Fruit fly (Drosophila melanogaster): ENCODE measurements around the gene alpha-Est2.

alpha-Est2 gene

dm6 chr3R:7538435-7538834 is 3.2 kb upstream of the alpha-Est2 start, which contains the start of gene alpha-Est4:
Gene alpha-Est4, minus strand, starts transcription at chr3R:7538615.
- TF ChIP-seq woc (GFP tag; optimal IDR thresholded peaks at IDR 0.05) (no peak), Dif (GFP tag; optimal IDR thresholded peaks at IDR 0.05; ENCODE audit: partially characterized antibody) (no peak), CG9705 (GFP tag; optimal IDR thresholded peaks at IDR 0.05) (no peak), foxo (GFP tag; optimal IDR thresholded peaks at IDR 0.05) (no peak), Hnf4 (GFP tag; optimal IDR thresholded peaks at IDR 0.05) (no peak), sage (GFP tag; optimal IDR thresholded peaks at IDR 0.05) (no peak), jim (GFP tag; optimal IDR thresholded peaks at IDR 0.05) (no peak), sv (GFP tag; optimal IDR thresholded peaks at IDR 0.05) (no peak), lola (GFP tag; optimal IDR thresholded peaks at IDR 0.05) (no peak), br (GFP tag; optimal IDR thresholded peaks at IDR 0.05) (no peak), Jra (GFP tag; optimal IDR thresholded peaks at IDR 0.05) (no peak), Dfd (GFP tag; optimal IDR thresholded peaks at IDR 0.05) (no peak)

dm6 chr3R:7548808-7549744 is 7.5 kb downstream of the alpha-Est2 start, which contains the start of gene alpha-Est1:
Gene alpha-Est1, minus strand, starts transcription at chr3R:7549124.
- TF ChIP-seq fru (GFP tag; optimal IDR thresholded peaks at IDR 0.05) (peak; percentile 38), Hnf4 (GFP tag; optimal IDR thresholded peaks at IDR 0.05) (peak; percentile 10), CG9705 (GFP tag; optimal IDR thresholded peaks at IDR 0.05) (no peak)

DNA sequence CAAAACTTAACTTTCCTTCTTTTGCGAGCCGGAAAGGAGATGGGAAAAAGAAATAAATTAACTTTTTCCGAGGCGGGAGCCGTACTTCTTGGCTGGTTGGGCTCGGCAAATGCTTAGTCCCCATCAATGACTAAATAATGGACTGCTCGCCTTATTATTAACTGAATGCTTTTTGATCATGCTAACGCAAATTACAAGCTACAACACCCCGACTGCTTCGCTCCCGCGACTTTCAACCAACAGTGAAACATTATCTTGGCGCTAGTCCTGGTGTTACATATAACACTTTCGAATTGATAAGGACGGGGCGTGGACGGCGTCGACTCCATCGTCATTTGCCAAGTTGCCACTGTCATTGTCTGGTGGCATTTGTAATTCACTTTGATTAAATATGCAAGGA is 10.1 kb downstream of the alpha-Est2 start, which contains the start of gene CG45545:
Gene CG45545, plus strand, starts transcription at position 301 of the 400 bp plus-strand sequence.
- TF ChIP-seq brk (GFP tag; optimal IDR thresholded peaks at IDR 0.05) (no peak), sv (GFP tag; optimal IDR thresholded peaks at IDR 0.05) (no peak), Hr83 (GFP tag; optimal IDR thresholded peaks at IDR 0.05; ENCODE audit: poor library complexity, severe bottlenecking) (no peak), tai (GFP tag; optimal IDR thresholded peaks at IDR 0.05) (no peak), N (GFP tag; optimal IDR thresholded peaks at IDR 0.05) (no peak), rgr (GFP tag; optimal IDR thresholded peaks at IDR 0.05) (no peak), dsf (GFP tag; optimal IDR thresholded peaks at IDR 0.05; ENCODE audit: borderline replicate concordance) (no peak)

DNA sequence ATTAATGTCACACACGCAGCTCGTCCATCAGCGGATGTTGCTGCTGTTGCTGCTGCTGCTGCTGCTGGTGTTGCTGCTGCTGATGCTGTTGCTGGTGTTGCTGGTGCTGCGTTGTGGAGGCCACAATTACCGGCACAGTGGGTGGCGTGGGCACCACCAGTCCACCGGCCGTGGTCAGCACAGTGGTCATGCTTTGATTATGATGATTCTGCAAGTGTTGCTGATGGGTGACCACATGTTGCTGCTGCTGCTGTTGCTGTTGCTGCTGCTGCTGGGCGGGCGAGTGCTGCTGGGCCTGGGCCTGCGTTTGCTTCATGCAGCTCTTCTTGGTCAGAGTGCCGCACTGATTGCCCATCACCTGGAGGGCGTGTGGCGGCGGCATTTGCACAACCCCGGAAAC is 30.6 kb downstream of the alpha-Est2 start:
- no peak for TF ChIP-seq CG9705 (GFP tag; optimal IDR thresholded peaks at IDR 0.05)
- TF ChIP-seq Dfd (GFP tag; optimal IDR thresholded peaks at IDR 0.05): peak; percentile 97

DNA sequence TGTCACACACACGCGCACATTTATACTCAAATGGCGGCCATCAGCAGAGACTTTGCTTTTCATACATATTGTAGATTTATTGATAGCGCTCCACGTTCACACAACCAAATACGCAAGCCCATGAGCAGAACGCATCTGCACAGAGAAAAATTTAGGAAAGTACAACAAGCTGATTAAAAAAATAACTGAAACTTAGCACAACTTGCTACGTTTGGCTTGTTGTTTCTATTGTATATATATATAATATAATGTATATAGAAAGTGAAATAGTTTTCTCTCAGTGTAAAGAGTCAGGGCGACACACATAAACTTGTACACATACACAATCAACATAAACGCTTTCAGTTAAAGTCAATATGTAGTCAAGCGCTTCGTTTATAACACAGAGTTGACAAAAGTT is 49.6 kb downstream of the alpha-Est2 start:
- no peak for TF ChIP-seq CrebA (GFP tag; optimal IDR thresholded peaks at IDR 0.05; ENCODE audit: borderline replicate concordance)
